Worm (Caenorhabditis elegans): ENCODE data around the gene srz-14.

Gene srz-14

DNA sequence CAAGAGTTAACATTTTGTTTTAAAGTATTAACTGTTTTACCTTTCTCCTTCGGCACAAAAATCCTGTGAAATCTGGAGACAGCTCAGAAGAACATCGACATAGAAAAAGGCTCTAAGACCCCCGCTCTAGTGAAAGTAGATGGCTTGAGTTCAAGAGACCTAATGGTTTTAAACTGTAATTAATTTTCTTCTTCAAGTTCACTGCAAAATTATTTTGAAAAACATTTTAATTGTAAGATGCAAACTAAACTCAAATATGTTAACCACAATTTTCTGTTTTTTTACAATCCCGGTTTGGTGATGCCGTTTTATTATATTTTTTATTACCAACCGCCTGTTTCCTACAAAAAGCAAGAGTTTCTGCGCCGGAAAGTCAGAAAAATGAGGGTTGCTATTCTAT, 50.2 kb downstream of the srz-14 start, which contains the start of gene clec-233:
Gene clec-233, plus strand, starts transcription at position 301 of the 400 bp plus-strand sequence.
- TF ChIP-seq Y56A3A.18 (GFP tag; IDR thresholded peaks at IDR 0.05) (no peak), fkh-3 (tag; optimal IDR thresholded peaks at IDR 0.05) (no peak), lin-40 (tag; optimal IDR thresholded peaks at IDR 0.05) (no peak), chd-7 (tag; optimal IDR thresholded peaks at IDR 0.05) (no peak), madf-6 (GFP tag; IDR thresholded peaks at IDR 0.05) (no peak), F33H1.4 (GFP tag; IDR thresholded peaks at IDR 0.05) (no peak), attf-5 (GFP tag; optimal IDR thresholded peaks at IDR 0.05) (no peak), rec-8 (tag; optimal IDR thresholded peaks at IDR 0.05) (no peak), sdz-38 (tag; optimal IDR thresholded peaks at IDR 0.05) (no peak), F57C9.4 (tag; optimal IDR thresholded peaks at IDR 0.05) (no peak), snpc-3.4 (tag; optimal IDR thresholded peaks at IDR 0.05) (no peak), die-1 (tag; optimal IDR thresholded peaks at IDR 0.05) (no peak), unc-130 (GFP tag; optimal IDR thresholded peaks at IDR 0.05) (no peak)
